Fruit fly (Drosophila melanogaster): ENCODE measurements around the gene CG33928.

CG33928 gene

dm6 chr2L:17470630-17471029, 34.2 kb upstream of the CG33928 start (continued):
- TF ChIP-seq CG3847 (GFP tag; IDR thresholded peaks at IDR 0.05) (peak; percentile 14; the same call in 1 of the 2 replicates), stc (GFP tag; IDR thresholded peaks at IDR 0.05) (no peak), Gsc (GFP tag; IDR thresholded peaks at IDR 0.05) (no peak), emc (GFP tag; optimal IDR thresholded peaks at IDR 0.05) (peak; percentile 13), tx (GFP tag; optimal IDR thresholded peaks at IDR 0.05) (no peak), ham (GFP tag; IDR thresholded peaks at IDR 0.05) (no peak), inv (GFP tag; IDR thresholded peaks at IDR 0.05; ENCODE audit: partially characterized antibody) (no peak), CG7963 (GFP tag; IDR thresholded peaks at IDR 0.05; ENCODE audit: partially characterized antibody) (no peak), ewg (GFP tag; optimal IDR thresholded peaks at IDR 0.05) (no peak), PHDP (tag; optimal IDR thresholded peaks at IDR 0.05) (peak; percentile 85), HmgD (GFP tag; optimal IDR thresholded peaks at IDR 0.05) (no peak), CG7928 (GFP tag; optimal IDR thresholded peaks at IDR 0.05) (peak; percentile 44), CG6813 (GFP tag; optimal IDR thresholded peaks at IDR 0.05) (peak; percentile 85), ATbp (GFP tag; optimal IDR thresholded peaks at IDR 0.05) (no peak), cad (GFP tag; optimal IDR thresholded peaks at IDR 0.05) (no peak), jumu (GFP tag; optimal IDR thresholded peaks at IDR 0.05) (no peak), br (optimal IDR thresholded peaks at IDR 0.05) (no peak), Dbx (GFP tag; IDR thresholded peaks at IDR 0.05) (peak; percentile 83; the same call in 2 of the 3 replicates), Rx (GFP tag; IDR thresholded peaks at IDR 0.05) (no peak), CoRest (tag; optimal IDR thresholded peaks at IDR 0.05) (peak; percentile 50), gro (GFP tag; optimal IDR thresholded peaks at IDR 0.05) (peak; percentile 93), amos (GFP tag; IDR thresholded peaks at IDR 0.05; ENCODE audit: partially characterized antibody) (no peak), CG12071 (GFP tag; optimal IDR thresholded peaks at IDR 0.05) (peak; percentile 69), dpn (GFP tag; optimal IDR thresholded peaks at IDR 0.05) (peak in 1 of 2 experiments; percentile 80), CG4328 (GFP tag; optimal IDR thresholded peaks at IDR 0.05) (no peak), CG3726 (GFP tag; IDR thresholded peaks at IDR 0.05) (no peak), NFAT (GFP tag; IDR thresholded peaks at IDR 0.05) (no peak), CG13894 (tag; optimal IDR thresholded peaks at IDR 0.05) (peak; percentile 79), CG11398 (GFP tag; optimal IDR thresholded peaks at IDR 0.05) (peak; percentile 47), tll (GFP tag; optimal IDR thresholded peaks at IDR 0.05) (no peak), her (GFP tag; optimal IDR thresholded peaks at IDR 0.05) (peak; percentile 49), pnt (GFP tag; optimal IDR thresholded peaks at IDR 0.05) (peak; percentile 6), CG14710 (tag; optimal IDR thresholded peaks at IDR 0.05) (no peak), Abd-B (GFP tag; optimal IDR thresholded peaks at IDR 0.05) (no peak), kah (GFP tag; optimal IDR thresholded peaks at IDR 0.05) (no peak), Ptx1 (GFP tag; IDR thresholded peaks at IDR 0.05) (no peak), CG9876 (GFP tag; optimal IDR thresholded peaks at IDR 0.05) (no peak), CG2678 (tag; optimal IDR thresholded peaks at IDR 0.05) (peak; percentile 83), CG14014 (GFP tag; IDR thresholded peaks at IDR 0.05) (peak; percentile 53; the same call in 1 of the 2 replicates), bab2 (GFP tag; optimal IDR thresholded peaks at IDR 0.05) (peak; percentile 52), CG2129 (GFP tag; IDR thresholded peaks at IDR 0.05; ENCODE audit: partially characterized antibody) (no peak), exex (tag; optimal IDR thresholded peaks at IDR 0.05) (peak; percentile 33), CG9727 (GFP tag; optimal IDR thresholded peaks at IDR 0.05) (peak; percentile 55), CG10209 (GFP tag; optimal IDR thresholded peaks at IDR 0.05) (peak; percentile 72), D19B (GFP tag; optimal IDR thresholded peaks at IDR 0.05) (peak; percentile 62), Kr (GFP tag; optimal IDR thresholded peaks at IDR 0.05) (no peak), CG12104 (GFP tag; optimal IDR thresholded peaks at IDR 0.05) (peak; percentile 33), luna (GFP tag; optimal IDR thresholded peaks at IDR 0.05) (peak; percentile 80), MTF-1 (GFP tag; optimal IDR thresholded peaks at IDR 0.05; ENCODE audit: borderline replicate concordance) (peak; percentile 28), CG18764 (GFP tag; optimal IDR thresholded peaks at IDR 0.05) (no peak), wdn (GFP tag; IDR thresholded peaks at IDR 0.05) (peak; percentile 47; the same call in 1 of the 2 replicates)
